Fruit fly (Drosophila melanogaster) whole organism, embryonic: Measurements from ENCODE around the gene ens.
A peak's percentile ranks its signal among the peaks of the same experiment; 100 is the strongest.

Experiments
- CG3163 ChIP-seq: fragments of 200-800 bp; sonication (Bioruptor generic); optimal IDR thresholded peaks from 3 replicates; lab custom pipeline; 2016; ENCODE audit warnings: missing biosample characterization, missing genetic modification characterization
- CG34224 ChIP-seq: fragments of 200-800 bp; sonication (Bioruptor generic); IDR thresholded peaks from 3 replicates; pipeline ENCODE4 v1.3.6; 2022; ENCODE audit warnings: missing biosample characterization, missing genetic modification characterization; ENCODE audit not compliant: partially characterized antibody
- CG5245 ChIP-seq: fragments of 200-800 bp; sonication (Bioruptor generic); optimal IDR thresholded peaks from 3 replicates; lab custom pipeline; 2016; ENCODE audit warnings: missing biosample characterization, missing genetic modification characterization
- CG8290 ChIP-seq, 3 experiments: fragments of 200-800 bp; sonication (Bioruptor generic); optimal IDR thresholded peaks; 2 replicates each; lab custom pipeline; 2016 to 2019; ENCODE audit warnings: missing biosample characterization in 3 of 3, missing genetic modification characterization in 3 of 3, mild to moderate bottlenecking in 2 of 3, moderate library complexity in 1 of 3
- Dll ChIP-seq: fragments of 200-800 bp; sonication (Bioruptor generic); IDR thresholded peaks from 4 replicates; pipeline ENCODE4 v1.3.6; 2022; ENCODE audit warnings: missing biosample characterization, missing genetic modification characterization; ENCODE audit not compliant: partially characterized antibody
- Jarid2 ChIP-seq: fragments of 200-800 bp; sonication (Bioruptor generic); optimal IDR thresholded peaks from 3 replicates; lab custom pipeline; 2017; ENCODE audit warnings: mild to moderate bottlenecking, missing biosample characterization, missing genetic modification reagents, missing genetic modification characterization
- dimm ChIP-seq: fragments of 200-800 bp; sonication (Bioruptor generic); IDR thresholded peaks from 2 replicates; pipeline ENCODE4 v1.3.6; 2022; ENCODE audit warnings: missing biosample characterization, missing genetic modification characterization
- onecut ChIP-seq: fragments of 200-800 bp; sonication (Bioruptor generic); IDR thresholded peaks from 2 replicates; pipeline ENCODE4 v1.3.6; 2022; ENCODE audit warnings: missing biosample characterization, missing genetic modification characterization

The ens gene

DNA sequence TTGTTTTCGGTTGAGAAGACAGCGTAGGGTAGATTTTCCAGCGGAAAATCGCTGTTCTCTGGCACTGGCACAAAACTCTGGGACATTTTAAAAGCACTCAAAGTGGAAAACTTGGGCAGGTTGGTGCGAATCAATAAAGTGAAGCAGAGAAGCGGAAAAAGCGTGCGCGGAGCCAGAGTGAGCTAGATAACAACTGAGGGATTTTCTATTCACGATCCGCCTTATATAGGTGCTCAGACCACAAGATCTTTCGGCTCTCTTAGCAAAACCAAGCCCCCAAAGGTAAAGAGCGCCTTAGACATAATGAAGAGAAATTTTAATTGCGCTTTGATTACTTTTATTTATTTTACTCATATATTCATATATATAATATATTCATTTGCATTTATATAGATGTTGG is 60.6 kb downstream of the ens start, which contains the start of gene Faa (continued):
- peak; percentile 62 for TF ChIP-seq onecut (GFP tag; lab: Robert Waterston, UW)
- TF ChIP-seq dimm (GFP tag; lab: Robert Waterston, UW), result no peak
- TF ChIP-seq Jarid2 (GFP tag; lab: Kevin White, UChicago), result peak; percentile 75
- no peak for TF ChIP-seq CG34224 (GFP tag; lab: Robert Waterston, UW)
- TF ChIP-seq CG5245 (GFP tag; lab: Kevin White, UChicago), result no peak
- TF ChIP-seq CG3163, result peak; percentile 88
- TF ChIP-seq Dll (GFP tag; lab: Robert Waterston, UW), result 0 out of 4 replicates have a peak, but pooled peaks have one; percentile 21
- TF ChIP-seq CG8290 (GFP tag; optimal IDR thresholded peaks at IDR 0.05; lab: Kevin White, UChicago), result no peak
- peak in 1 of 2 experiments; percentile 17 for TF ChIP-seq CG8290 (tag; optimal IDR thresholded peaks at IDR 0.05; lab: Kevin White, UChicago)
